Worm (Caenorhabditis elegans): ENCODE results near the gene ttr-22.

- no peak for TF ChIP-seq dao-5 (tag; optimal IDR thresholded peaks at IDR 0.05)
- TF ChIP-seq him-1 (tag; optimal IDR thresholded peaks at IDR 0.05) = no peak
These were observed 14.1 kb downstream of the ttr-22 start, which contains the start of gene T04H1.12 for ce11 chrV:12255343-12255742.
